Worm (Caenorhabditis elegans) whole organism, mixed stage, embryonic: ENCODE data around the gene lido-12.

ENCODE experiments used
- ces-1 ChIP-seq: fragments of 150-350 bp; optimal IDR thresholded peaks from 2 replicates; lab custom pipeline; 2014; ENCODE audit warnings: missing biosample characterization, missing genetic modification reagents, missing genetic modification characterization
- elt-1 ChIP-seq: sonication (generic microtip); optimal IDR thresholded peaks from 2 replicates; lab custom pipeline; 2017; ENCODE audit warnings: missing genetic modification characterization, mild to moderate bottlenecking, missing compliant biosample characterization, antibody characterized with exemption, moderate library complexity, borderline replicate concordance; ENCODE audit not compliant: insufficient read depth
- mab-5 ChIP-seq: fragments of 150-350 bp; optimal IDR thresholded peaks from 2 replicates; lab custom pipeline; 2014; ENCODE audit warnings: missing biosample characterization, missing genetic modification characterization
- pha-4 ChIP-seq: fragments of 150-350 bp; optimal IDR thresholded peaks from 2 replicates; lab custom pipeline; 2018; ENCODE audit warnings: missing biosample characterization, missing genetic modification reagents, missing genetic modification characterization
- unc-39 ChIP-seq: fragments of 150-350 bp; optimal IDR thresholded peaks from 2 replicates; lab custom pipeline; 2014; ENCODE audit warnings: missing biosample characterization, missing genetic modification characterization
- unc-62 ChIP-seq: fragments of 150-350 bp; optimal IDR thresholded peaks from 2 replicates; lab custom pipeline; 2014; ENCODE audit warnings: missing biosample characterization, missing genetic modification reagents, missing genetic modification characterization
- ztf-11 ChIP-seq: fragments of 150-350 bp; optimal IDR thresholded peaks from 2 replicates; lab custom pipeline; 2014; ENCODE audit warnings: missing biosample characterization, missing genetic modification characterization

ce11 chrII:2991555-2992083 lies 14.0 kb upstream of the lido-12 start, which contains the start of gene K08A2.2:
- TF ChIP-seq mab-5 (tag; lab: Kevin White, UChicago) (no peak), pha-4 (tag; lab: Kevin White, UChicago) (no peak), ztf-11 (no peak), ces-1 (GFP tag; lab: Kevin White, UChicago) (no peak), unc-62 (GFP tag; lab: Kevin White, UChicago) (no peak), elt-1 (tag; lab: Kevin White, UChicago) (no peak), unc-39 (tag; lab: Kevin White, UChicago) (no peak)
